Worm (Caenorhabditis elegans) whole organism, mixed stage, embryonic: ENCODE measurements around the gene Y53C12A.6.
"Not testable (repeated sequence)": the region's sequence is repeated elsewhere in the genome, so short reads cannot be mapped to it uniquely, and the experiment has no call there.

Experiments used
- M03D4.4 ChIP-seq: sonication (generic microtip); optimal IDR thresholded peaks from 2 replicates; lab custom pipeline; 2017; ENCODE audit warnings: mild to moderate bottlenecking, missing genetic modification characterization, missing compliant biosample characterization
- bed-3 ChIP-seq: fragments of 200-800 bp; sonication (Bioruptor generic); optimal IDR thresholded peaks from 3 replicates; lab custom pipeline; 2018; ENCODE audit warnings: mild to moderate bottlenecking, missing genetic modification characterization, moderate library complexity, missing compliant biosample characterization
- blmp-1 ChIP-seq: fragments of 150-350 bp; optimal IDR thresholded peaks from 2 replicates; lab custom pipeline; 2014; ENCODE audit warnings: missing biosample characterization, missing genetic modification characterization
- ceh-39 ChIP-seq: fragments of 150-350 bp; optimal IDR thresholded peaks from 2 replicates; lab custom pipeline; 2014; ENCODE audit warnings: missing biosample characterization, missing genetic modification characterization
- ceh-43 ChIP-seq: fragments of 200-800 bp; sonication (Bioruptor generic); optimal IDR thresholded peaks from 2 replicates; lab custom pipeline; 2018; ENCODE audit warnings: mild to moderate bottlenecking, missing genetic modification characterization, moderate library complexity, missing compliant biosample characterization
- ces-1 ChIP-seq: fragments of 150-350 bp; optimal IDR thresholded peaks from 2 replicates; lab custom pipeline; 2014; ENCODE audit warnings: missing biosample characterization, missing genetic modification reagents, missing genetic modification characterization
- cnd-1 ChIP-seq: fragments of 200-800 bp; sonication (Bioruptor generic); optimal IDR thresholded peaks from 2 replicates; lab custom pipeline; 2018; ENCODE audit warnings: mild to moderate bottlenecking, missing genetic modification characterization, missing compliant biosample characterization
- elt-1 ChIP-seq: sonication (generic microtip); optimal IDR thresholded peaks from 2 replicates; lab custom pipeline; 2017; ENCODE audit warnings: missing genetic modification characterization, mild to moderate bottlenecking, missing compliant biosample characterization, antibody characterized with exemption, moderate library complexity, borderline replicate concordance; ENCODE audit not compliant: insufficient read depth
- elt-3 ChIP-seq: fragments of 150-350 bp; optimal IDR thresholded peaks from 2 replicates; lab custom pipeline; 2014; ENCODE audit warnings: missing biosample characterization, missing genetic modification characterization
- flh-1 ChIP-seq: fragments of 200-800 bp; sonication (Bioruptor generic); optimal IDR thresholded peaks from 2 replicates; lab custom pipeline; 2018; ENCODE audit warnings: mild to moderate bottlenecking, missing genetic modification characterization, moderate library complexity, missing compliant biosample characterization
- ham-2 ChIP-seq: fragments of 200-800 bp; sonication (Bioruptor generic); optimal IDR thresholded peaks from 2 replicates; lab custom pipeline; 2018; ENCODE audit warnings: mild to moderate bottlenecking, missing genetic modification characterization, missing compliant biosample characterization
- hlh-1 ChIP-seq: fragments of 150-350 bp; optimal IDR thresholded peaks from 2 replicates; lab custom pipeline; 2014; ENCODE audit warnings: missing biosample characterization, missing genetic modification reagents, missing genetic modification characterization
- lin-13 ChIP-seq: fragments of 150-350 bp; optimal IDR thresholded peaks from 2 replicates; lab custom pipeline; 2014; ENCODE audit warnings: missing biosample characterization, missing genetic modification characterization
- lin-32 ChIP-seq: fragments of 200-800 bp; sonication (Bioruptor generic); optimal IDR thresholded peaks from 2 replicates; lab custom pipeline; 2018; ENCODE audit warnings: mild to moderate bottlenecking, missing genetic modification characterization, missing compliant biosample characterization
- lsy-2 ChIP-seq: fragments of 150-350 bp; optimal IDR thresholded peaks from 2 replicates; lab custom pipeline; 2014; ENCODE audit warnings: missing biosample characterization, missing genetic modification characterization
- mab-5 ChIP-seq: fragments of 150-350 bp; optimal IDR thresholded peaks from 2 replicates; lab custom pipeline; 2014; ENCODE audit warnings: missing biosample characterization, missing genetic modification characterization
- mep-1 ChIP-seq: fragments of 150-350 bp; optimal IDR thresholded peaks from 2 replicates; lab custom pipeline; 2017; ENCODE audit warnings: missing biosample characterization, missing genetic modification reagents, missing genetic modification characterization, inconsistent platforms
- mls-2 ChIP-seq: sonication (generic microtip); optimal IDR thresholded peaks from 2 replicates; lab custom pipeline; 2016; ENCODE audit warnings: mild to moderate bottlenecking, missing genetic modification characterization, moderate library complexity, missing compliant biosample characterization
- nhr-12 ChIP-seq: fragments of 150-350 bp; optimal IDR thresholded peaks from 2 replicates; lab custom pipeline; 2014; ENCODE audit warnings: missing biosample characterization, missing genetic modification characterization
- nhr-2 ChIP-seq: fragments of 150-350 bp; optimal IDR thresholded peaks from 2 replicates; lab custom pipeline; 2014; ENCODE audit warnings: missing biosample characterization, missing genetic modification characterization
- nhr-237 ChIP-seq: fragments of 150-350 bp; optimal IDR thresholded peaks from 2 replicates; lab custom pipeline; 2014; ENCODE audit warnings: missing biosample characterization, missing genetic modification characterization
- nhr-28 ChIP-seq: fragments of 150-350 bp; optimal IDR thresholded peaks from 2 replicates; lab custom pipeline; 2014; ENCODE audit warnings: missing biosample characterization, missing genetic modification characterization
- nhr-76 ChIP-seq: sonication (generic microtip); optimal IDR thresholded peaks from 2 replicates; lab custom pipeline; 2017; ENCODE audit warnings: missing biosample characterization, missing genetic modification characterization
- pha-4 ChIP-seq: fragments of 150-350 bp; optimal IDR thresholded peaks from 2 replicates; lab custom pipeline; 2018; ENCODE audit warnings: missing biosample characterization, missing genetic modification reagents, missing genetic modification characterization
- sem-2 ChIP-seq: fragments of 200-800 bp; sonication (Bioruptor generic); optimal IDR thresholded peaks from 2 replicates; lab custom pipeline; 2018; ENCODE audit warnings: mild to moderate bottlenecking, missing genetic modification characterization, missing compliant biosample characterization
- snpc-4 ChIP-seq: fragments of 150-350 bp; optimal IDR thresholded peaks from 2 replicates; lab custom pipeline; 2014; ENCODE audit warnings: missing biosample characterization, missing genetic modification characterization
- sptf-1 ChIP-seq: sonication (generic microtip); optimal IDR thresholded peaks from 2 replicates; lab custom pipeline; 2017; ENCODE audit warnings: mild to moderate bottlenecking, missing genetic modification characterization, moderate library complexity, missing compliant biosample characterization
- tbx-8 ChIP-seq: fragments of 200-800 bp; sonication (Bioruptor generic); optimal IDR thresholded peaks from 2 replicates; lab custom pipeline; 2018; ENCODE audit warnings: mild to moderate bottlenecking, missing genetic modification characterization, moderate library complexity, missing compliant biosample characterization
- unc-120 ChIP-seq: sonication (generic microtip); optimal IDR thresholded peaks from 2 replicates; lab custom pipeline; 2017; ENCODE audit warnings: missing genetic modification characterization, missing compliant biosample characterization; ENCODE audit not compliant: poor library complexity, severe bottlenecking
- unc-62 ChIP-seq: fragments of 150-350 bp; optimal IDR thresholded peaks from 2 replicates; lab custom pipeline; 2014; ENCODE audit warnings: missing biosample characterization, missing genetic modification reagents, missing genetic modification characterization
- zip-8 ChIP-seq: fragments of 150-350 bp; optimal IDR thresholded peaks from 2 replicates; lab custom pipeline; 2014; ENCODE audit warnings: missing biosample characterization, missing genetic modification characterization
- ztf-11 ChIP-seq: fragments of 150-350 bp; optimal IDR thresholded peaks from 2 replicates; lab custom pipeline; 2014; ENCODE audit warnings: missing biosample characterization, missing genetic modification characterization

Gene Y53C12A.6

ce11 chrII:9729196-9729595 lies 11.4 kb upstream of the Y53C12A.6 start:
- no peak for TF ChIP-seq flh-1 (GFP tag; lab: Kevin White, UChicago)
- no peak for TF ChIP-seq snpc-4
- TF ChIP-seq sptf-1 (tag; lab: Kevin White, UChicago), result no peak
- no peak for TF ChIP-seq lin-13

- TF ChIP-seq sptf-1 (tag; lab: Kevin White, UChicago) (no peak), unc-120 (tag; lab: Kevin White, UChicago) (no peak), sem-2 (GFP tag; lab: Kevin White, UChicago) (no peak), lin-13 (no peak), ceh-43 (GFP tag; lab: Kevin White, UChicago) (no peak), elt-3 (tag; lab: Kevin White, UChicago) (no peak), hlh-1 (tag; lab: Kevin White, UChicago) (no peak), lin-32 (no peak), bed-3 (no peak), tbx-8 (GFP tag; lab: Kevin White, UChicago) (no peak), ces-1 (GFP tag; lab: Kevin White, UChicago) (no peak), nhr-2 (tag; lab: Kevin White, UChicago) (no peak), ham-2 (GFP tag; lab: Kevin White, UChicago) (no peak), blmp-1 (tag; lab: Kevin White, UChicago) (no peak), mep-1 (tag; lab: Kevin White, UChicago) (no peak), flh-1 (GFP tag; lab: Kevin White, UChicago) (no peak)
Measured at ce11 chrII:9728506-9728905, 10.7 kb upstream of the Y53C12A.6 start.

ce11 chrII:9727192-9727699 lies 9.4 kb upstream of the Y53C12A.6 start:
- TF ChIP-seq blmp-1 (tag; lab: Kevin White, UChicago) (no peak), hlh-1 (tag; lab: Kevin White, UChicago) (peak; percentile 0), unc-62 (GFP tag; lab: Kevin White, UChicago) (no peak)

- TF ChIP-seq blmp-1 (tag; lab: Kevin White, UChicago), result peak; percentile 57
- TF ChIP-seq mab-5 (tag; lab: Kevin White, UChicago), result no peak
- TF ChIP-seq, all 35 proteins: peak for 1
Measured at ce11 chrII:9725056-9725455, 7.3 kb upstream of the Y53C12A.6 start.

ce11 chrII:9724464-9724863 lies 6.7 kb upstream of the Y53C12A.6 start, which contains the start of gene cutl-2:
cutl-2 (minus strand) TSS chrII:9724673.
- TF ChIP-seq sptf-1 (tag; lab: Kevin White, UChicago) (no peak), flh-1 (GFP tag; lab: Kevin White, UChicago) (no peak), elt-1 (tag; lab: Kevin White, UChicago) (peak; percentile 79), nhr-2 (tag; lab: Kevin White, UChicago) (peak; percentile 91), cnd-1 (tag; lab: Kevin White, UChicago) (no peak), pha-4 (no peak)

- not testable (repeated sequence) for TF ChIP-seq mls-2; nhr-76; elt-3 (tag; lab: Kevin White, UChicago)
Measured at ce11 chrII:9718631-9719252, 938 bp upstream of the Y53C12A.6 start, which contains the start of gene Y53C12A.11. Y53C12A.11 (minus strand) TSS chrII:9718698.

- no peak for TF ChIP-seq zip-8 (tag; lab: Kevin White, UChicago)
- TF ChIP-seq ceh-39 (tag; lab: Kevin White, UChicago), result peak; percentile 45
- TF ChIP-seq nhr-12, result no peak
- no peak for TF ChIP-seq snpc-4
- TF ChIP-seq nhr-2 (tag; lab: Kevin White, UChicago), result no peak
- no peak for TF ChIP-seq flh-1 (GFP tag; lab: Kevin White, UChicago)
- TF ChIP-seq pha-4, result peak; percentile 78
- TF ChIP-seq unc-62 (GFP tag; lab: Kevin White, UChicago), result no peak
- peak; percentile 79 for TF ChIP-seq nhr-237 (tag; lab: Kevin White, UChicago)
- peak; percentile 51 for TF ChIP-seq unc-120 (tag; lab: Kevin White, UChicago)
- TF ChIP-seq mls-2, result peak; percentile 47
- TF ChIP-seq ces-1 (GFP tag; lab: Kevin White, UChicago), result peak; percentile 58
- TF ChIP-seq M03D4.4 (tag; lab: Kevin White, UChicago), result no peak
- TF ChIP-seq hlh-1 (tag; lab: Kevin White, UChicago), result peak; percentile 20
- TF ChIP-seq cnd-1 (tag; lab: Kevin White, UChicago), result no peak
- no peak for TF ChIP-seq ham-2 (GFP tag; lab: Kevin White, UChicago)
- no peak for TF ChIP-seq tbx-8 (GFP tag; lab: Kevin White, UChicago)
- TF ChIP-seq nhr-76, result no peak
- TF ChIP-seq lsy-2 (tag; lab: Kevin White, UChicago), result peak; percentile 89
- TF ChIP-seq lin-13, result peak; percentile 80
- no peak for TF ChIP-seq sptf-1 (tag; lab: Kevin White, UChicago)
- TF ChIP-seq blmp-1 (tag; lab: Kevin White, UChicago), result no peak
- no peak for TF ChIP-seq nhr-28 (tag; lab: Kevin White, UChicago)
- no peak for TF ChIP-seq ztf-11
- no peak for TF ChIP-seq lin-32
- TF ChIP-seq elt-3 (tag; lab: Kevin White, UChicago), result no peak
Measured at ce11 chrII:9716417-9717039, 1.3 kb downstream of the Y53C12A.6 start, which contains the start of gene wee-1.3. wee-1.3 (minus strand) TSS chrII:9716467.
